Fruit fly (Drosophila melanogaster) whole organism, wandering third instar larva: Measurements from ENCODE around the gene Oatp74D.
A peak's percentile ranks its signal among the peaks of the same experiment; 100 is the strongest.

Experiments
- Abd-B ChIP-seq: fragments of >200 bp; optimal IDR thresholded peaks from 2 replicates; lab custom pipeline; 2017; ENCODE audit warnings: missing biosample characterization, missing genetic modification characterization
- CG32264 ChIP-seq: fragments of 200-800 bp; sonication (Bioruptor generic); optimal IDR thresholded peaks from 2 replicates; lab custom pipeline; 2016; ENCODE audit warnings: missing biosample characterization, missing genetic modification characterization
- CG9705 ChIP-seq: fragments of 200-800 bp; sonication (Bioruptor generic); optimal IDR thresholded peaks from 2 replicates; lab custom pipeline; 2018; ENCODE audit warnings: missing biosample characterization, mild to moderate bottlenecking, missing genetic modification characterization
- CrebA ChIP-seq: fragments of 200-800 bp; sonication (Bioruptor generic); optimal IDR thresholded peaks from 2 replicates; lab custom pipeline; 2016; ENCODE audit warnings: missing biosample characterization, mild to moderate bottlenecking, missing genetic modification characterization, borderline replicate concordance
- Dfd ChIP-seq: fragments of >200 bp; optimal IDR thresholded peaks from 2 replicates; lab custom pipeline; 2017; ENCODE audit warnings: missing biosample characterization, missing genetic modification characterization
- Dif ChIP-seq: fragments of 200-275, 200-300 bp; sonication (Bioruptor generic); optimal IDR thresholded peaks from 2 replicates; lab custom pipeline; 2018; ENCODE audit warnings: missing biosample characterization, missing genetic modification characterization; ENCODE audit not compliant: partially characterized antibody
- GATAd ChIP-seq: sonication (Bioruptor generic); optimal IDR thresholded peaks from 2 replicates; lab custom pipeline; 2016; ENCODE audit warnings: missing biosample characterization, missing genetic modification characterization
- HLH106 ChIP-seq: fragments of 200-800 bp; optimal IDR thresholded peaks from 3 replicates; lab custom pipeline; 2019; ENCODE audit warnings: missing biosample characterization, mild to moderate bottlenecking, missing genetic modification characterization, moderate library complexity
- Hnf4 ChIP-seq: fragments of 200-800 bp; sonication (Bioruptor generic); optimal IDR thresholded peaks from 2 replicates; lab custom pipeline; 2016; ENCODE audit warnings: missing biosample characterization, mild to moderate bottlenecking, missing genetic modification characterization
- Hr78 ChIP-seq: fragments of >200 bp; optimal IDR thresholded peaks from 2 replicates; lab custom pipeline; 2017; ENCODE audit warnings: missing biosample characterization, missing genetic modification characterization
- Hr83 ChIP-seq: fragments of 200-300 bp; sonication (Bioruptor generic); optimal IDR thresholded peaks from 2 replicates; lab custom pipeline; 2016; ENCODE audit warnings: missing biosample characterization, mild to moderate bottlenecking, missing genetic modification characterization, moderate library complexity; ENCODE audit not compliant: poor library complexity, severe bottlenecking
- Jra ChIP-seq: sonication (Bioruptor generic); optimal IDR thresholded peaks from 2 replicates; lab custom pipeline; 2016; ENCODE audit warnings: missing biosample characterization, missing genetic modification characterization
- Mio ChIP-seq: sonication (Bioruptor generic); optimal IDR thresholded peaks from 2 replicates; lab custom pipeline; 2016; ENCODE audit warnings: missing biosample characterization, missing genetic modification characterization
- Myc ChIP-seq: fragments of >200 bp; optimal IDR thresholded peaks from 2 replicates; lab custom pipeline; 2017
- N ChIP-seq: fragments of >200 bp; optimal IDR thresholded peaks from 2 replicates; lab custom pipeline; 2018; ENCODE audit warnings: missing biosample characterization, missing external identifiers, missing genetic modification characterization
- OdsH ChIP-seq: fragments of 200-800 bp; sonication (Bioruptor generic); optimal IDR thresholded peaks from 2 replicates; lab custom pipeline; 2016; ENCODE audit warnings: missing biosample characterization, mild to moderate bottlenecking, missing genetic modification characterization
- Rel ChIP-seq, 2 experiments: fragments of 200-800 bp; sonication (Bioruptor generic) in 1 of 2; optimal IDR thresholded peaks; 2 replicates in 1 of 2; 3 replicates in 1 of 2; lab custom pipeline; 2016 to 2019; ENCODE audit warnings: mild to moderate bottlenecking in 2 of 2, missing biosample characterization in 2 of 2, missing genetic modification characterization in 2 of 2, moderate library complexity in 1 of 2
- Sp1 ChIP-seq: fragments of 200-800 bp; sonication (Bioruptor generic); optimal IDR thresholded peaks from 3 replicates; lab custom pipeline; 2019; ENCODE audit warnings: missing biosample characterization, mild to moderate bottlenecking, missing genetic modification characterization, moderate library complexity
- Vsx2 ChIP-seq: fragments of 200-300, 225-300 bp; sonication (Bioruptor generic); optimal IDR thresholded peaks from 2 replicates; lab custom pipeline; 2018; ENCODE audit warnings: missing biosample characterization, missing genetic modification characterization; ENCODE audit not compliant: partially characterized antibody
- br ChIP-seq: fragments of 200-800 bp; sonication (Bioruptor generic); optimal IDR thresholded peaks from 2 replicates; lab custom pipeline; 2016; ENCODE audit warnings: missing biosample characterization, missing genetic modification characterization
- brk ChIP-seq: fragments of 200-800 bp; sonication (Bioruptor generic); optimal IDR thresholded peaks from 2 replicates; lab custom pipeline; 2016; ENCODE audit warnings: missing biosample characterization, mild to moderate bottlenecking, missing genetic modification characterization
- dl ChIP-seq, 2 experiments: fragments of 175-275, 200-275 bp in 1 of 2; fragments of 200-275 bp in 1 of 2; sonication (Bioruptor generic); optimal IDR thresholded peaks; lab custom pipeline; 2018; ENCODE audit warnings: mild to moderate bottlenecking in 2 of 2, missing biosample characterization in 2 of 2, missing genetic modification characterization in 2 of 2, moderate library complexity in 2 of 2; ENCODE audit not compliant: partially characterized antibody in 2 of 2, insufficient read depth in 1 of 2
- dmrt93B ChIP-seq: fragments of 200-800 bp; sonication (Bioruptor generic); optimal IDR thresholded peaks from 2 replicates; lab custom pipeline; 2018; ENCODE audit warnings: missing biosample characterization, mild to moderate bottlenecking, missing genetic modification characterization
- dsf ChIP-seq: sonication (Bioruptor generic); optimal IDR thresholded peaks from 2 replicates; lab custom pipeline; 2016; ENCODE audit warnings: missing biosample characterization, missing genetic modification characterization, borderline replicate concordance
- ey ChIP-seq: fragments of 200-800 bp; sonication (Bioruptor generic); optimal IDR thresholded peaks from 2 replicates; lab custom pipeline; 2016; ENCODE audit warnings: missing biosample characterization, missing genetic modification characterization
- foxo ChIP-seq, 2 experiments: fragments of 200-800 bp; sonication (Bioruptor generic); optimal IDR thresholded peaks; 2 replicates in 1 of 2; 3 replicates in 1 of 2; lab custom pipeline; 2016 to 2017; ENCODE audit warnings: missing biosample characterization in 2 of 2, missing genetic modification characterization in 2 of 2
- fru ChIP-seq: fragments of 200-800 bp; sonication (Bioruptor generic); optimal IDR thresholded peaks from 3 replicates; lab custom pipeline; 2016; ENCODE audit warnings: missing biosample characterization, mild to moderate bottlenecking, missing genetic modification characterization
- h ChIP-seq: fragments of 200-800 bp; sonication (Bioruptor generic); optimal IDR thresholded peaks from 3 replicates; lab custom pipeline; 2016; ENCODE audit warnings: missing biosample characterization, mild to moderate bottlenecking, missing genetic modification characterization
- jim ChIP-seq: fragments of 175-275, 200-325 bp; sonication (Bioruptor generic); optimal IDR thresholded peaks from 2 replicates; lab custom pipeline; 2016; ENCODE audit warnings: missing biosample characterization, mild to moderate bottlenecking, missing genetic modification characterization
- lola ChIP-seq: fragments of >200 bp; optimal IDR thresholded peaks from 2 replicates; lab custom pipeline; 2017; ENCODE audit warnings: missing biosample characterization, missing genetic modification characterization
- pan ChIP-seq: fragments of >200 bp; optimal IDR thresholded peaks from 2 replicates; lab custom pipeline; 2017
- psq ChIP-seq: fragments of 200-800 bp; sonication (Bioruptor generic); optimal IDR thresholded peaks from 3 replicates; lab custom pipeline; 2017; ENCODE audit warnings: missing biosample characterization, mild to moderate bottlenecking, missing genetic modification characterization, moderate library complexity
- rgr ChIP-seq: fragments of 200-800 bp; sonication (Bioruptor generic); optimal IDR thresholded peaks from 3 replicates; lab custom pipeline; 2016; ENCODE audit warnings: missing biosample characterization, mild to moderate bottlenecking, missing genetic modification characterization
- sage ChIP-seq: fragments of 200-800 bp; sonication (Bioruptor generic); optimal IDR thresholded peaks from 2 replicates; lab custom pipeline; 2016; ENCODE audit warnings: missing biosample characterization, mild to moderate bottlenecking, missing genetic modification characterization
- sv ChIP-seq: fragments of 200-800 bp; sonication (Bioruptor generic); optimal IDR thresholded peaks from 3 replicates; lab custom pipeline; 2016; ENCODE audit warnings: missing biosample characterization, missing genetic modification characterization
- tai ChIP-seq: sonication (Bioruptor generic); optimal IDR thresholded peaks from 2 replicates; lab custom pipeline; 2016; ENCODE audit warnings: missing biosample characterization, missing genetic modification characterization
- usp ChIP-seq: fragments of >200 bp; optimal IDR thresholded peaks from 2 replicates; lab custom pipeline; 2017; ENCODE audit warnings: missing biosample characterization, missing genetic modification characterization
- woc ChIP-seq: sonication (Bioruptor generic); optimal IDR thresholded peaks from 2 replicates; lab custom pipeline; 2016; ENCODE audit warnings: missing biosample characterization, mild to moderate bottlenecking, missing genetic modification characterization

Gene Oatp74D

DNA sequence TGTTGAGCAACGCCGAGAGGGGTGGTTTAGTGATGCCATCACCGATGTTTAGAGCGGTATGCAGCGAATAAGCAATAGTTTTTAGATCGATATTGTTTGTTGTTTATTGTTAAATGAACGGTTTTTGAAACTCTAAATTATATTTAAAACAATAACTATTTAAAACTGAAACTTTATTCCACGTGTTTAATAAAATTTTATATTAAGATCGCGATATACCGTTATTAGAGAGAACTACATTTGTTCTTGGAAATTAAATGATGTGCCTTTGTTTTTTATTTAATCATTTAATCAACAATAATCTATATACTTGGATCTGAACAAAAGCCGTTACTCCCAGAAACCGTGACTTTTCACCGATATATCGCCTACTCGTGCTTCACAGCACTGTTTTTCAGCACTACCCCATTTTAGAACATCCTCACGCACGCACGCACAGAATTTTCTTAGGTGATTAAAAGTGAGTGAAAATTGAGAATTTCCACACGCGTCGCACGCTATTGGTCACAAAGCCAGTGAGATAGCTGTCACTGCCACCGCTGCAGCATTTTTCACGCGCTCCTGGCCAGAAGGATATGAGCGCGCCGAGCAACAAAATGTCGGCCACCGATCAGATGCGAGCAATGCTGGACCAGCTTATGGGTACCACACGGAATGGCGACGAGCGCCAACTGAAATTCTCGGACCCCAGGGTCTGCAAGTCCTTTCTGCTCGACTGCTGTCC, 27.1 kb downstream of the Oatp74D start, which contains the start of the genes U4-U6-60K and CG7564:
Gene U4-U6-60K, minus strand, starts transcription at position 20 of the 724 bp plus-strand sequence.
Gene CG7564, plus strand, starts transcription at position 406 of the 724 bp plus-strand sequence.
- TF ChIP-seq woc (GFP tag; lab: Kevin White, UChicago) (peak; percentile 78), HLH106 (tag; lab: Kevin White, UChicago) (peak; percentile 62), Sp1 (GFP tag; lab: Kevin White, UChicago) (peak; percentile 61), Dif (GFP tag; lab: Kevin White, UChicago) (no peak), dmrt93B (GFP tag; lab: Kevin White, UChicago) (peak; percentile 70), Jra (GFP tag; lab: Kevin White, UChicago) (peak; percentile 69), Abd-B (GFP tag; lab: Kevin White, UChicago) (no peak), Mio (GFP tag; lab: Kevin White, UChicago) (no peak), dsf (peak; percentile 74), dl (GFP tag; optimal IDR thresholded peaks at IDR 0.05; lab: Kevin White, UChicago; ENCODE audit: insufficient read depth in 1 of 2, partially characterized antibody in 2 of 2) (no peak), Vsx2 (GFP tag; lab: Kevin White, UChicago) (no peak), CrebA (GFP tag; lab: Kevin White, UChicago) (no peak), foxo (GFP tag; optimal IDR thresholded peaks at IDR 0.05; lab: Kevin White, UChicago) (peak in 1 of 2 experiments; percentile 74), tai (no peak), psq (peak; percentile 67), jim (GFP tag; lab: Kevin White, UChicago) (no peak), N (GFP tag; lab: Kevin White, UChicago) (no peak), rgr (GFP tag; lab: Kevin White, UChicago) (peak; percentile 79), fru (GFP tag; lab: Kevin White, UChicago) (peak; percentile 40), GATAd (peak; percentile 46), h (GFP tag; lab: Kevin White, UChicago) (peak; percentile 69), brk (GFP tag; lab: Kevin White, UChicago) (no peak), Hr78 (GFP tag; lab: Kevin White, UChicago) (no peak), sv (peak; percentile 73), Myc (lab: Kevin White, UChicago) (peak; percentile 88), Rel (GFP tag; optimal IDR thresholded peaks at IDR 0.05; lab: Kevin White, UChicago) (no peak), Rel (tag; optimal IDR thresholded peaks at IDR 0.05; lab: Kevin White, UChicago) (no peak), OdsH (GFP tag; lab: Kevin White, UChicago) (peak; percentile 46), sage (GFP tag; lab: Kevin White, UChicago) (no peak), Hr83 (GFP tag; lab: Kevin White, UChicago) (peak; percentile 52), lola (GFP tag; lab: Kevin White, UChicago) (no peak), br (GFP tag; lab: Kevin White, UChicago) (peak; percentile 45), CG9705 (peak; percentile 59), ey (GFP tag; lab: Kevin White, UChicago) (peak; percentile 44), CG32264 (peak; percentile 57), Dfd (GFP tag; lab: Kevin White, UChicago) (no peak), usp (no peak), pan (lab: Kevin White, UChicago) (no peak), Hnf4 (GFP tag; lab: Kevin White, UChicago) (no peak)
- TF ChIP-seq, all 38 proteins: peak for 20

- TF ChIP-seq brk (GFP tag; lab: Kevin White, UChicago) (peak; percentile 12), Dif (GFP tag; lab: Kevin White, UChicago) (no peak), HLH106 (tag; lab: Kevin White, UChicago) (peak; percentile 33), Sp1 (GFP tag; lab: Kevin White, UChicago) (peak; percentile 62), tai (no peak), h (GFP tag; lab: Kevin White, UChicago) (peak; percentile 23), foxo (GFP tag; optimal IDR thresholded peaks at IDR 0.05; lab: Kevin White, UChicago) (peak in 1 of 2 experiments; percentile 6), pan (lab: Kevin White, UChicago) (no peak), Vsx2 (GFP tag; lab: Kevin White, UChicago) (peak; percentile 13), jim (GFP tag; lab: Kevin White, UChicago) (no peak), rgr (GFP tag; lab: Kevin White, UChicago) (peak; percentile 12), CG9705 (peak; percentile 14), OdsH (GFP tag; lab: Kevin White, UChicago) (no peak), Rel (GFP tag; optimal IDR thresholded peaks at IDR 0.05; lab: Kevin White, UChicago) (no peak), Rel (tag; optimal IDR thresholded peaks at IDR 0.05; lab: Kevin White, UChicago) (peak; percentile 94)
Observed at dm6 chr3L:17529511-17530194, 42.7 kb downstream of the Oatp74D start, which contains the start of the genes Edc3 and Nedd4. Gene Edc3 (minus strand): TSS chr3L:17529861. Gene Nedd4 (plus strand): TSS chr3L:17530081.
